Fruit fly (Drosophila melanogaster) whole organism, wandering third instar larva: ENCODE results near the gene Sugb.

ENCODE experiments used
- Abd-B ChIP-seq: fragments of >200 bp; optimal IDR thresholded peaks from 2 replicates; lab custom pipeline; 2017; ENCODE audit warnings: missing biosample characterization, missing genetic modification characterization
- CG32264 ChIP-seq: fragments of 200-800 bp; sonication (Bioruptor generic); optimal IDR thresholded peaks from 2 replicates; lab custom pipeline; 2016; ENCODE audit warnings: missing biosample characterization, missing genetic modification characterization
- CG9705 ChIP-seq: fragments of 200-800 bp; sonication (Bioruptor generic); optimal IDR thresholded peaks from 2 replicates; lab custom pipeline; 2018; ENCODE audit warnings: missing biosample characterization, mild to moderate bottlenecking, missing genetic modification characterization
- CrebA ChIP-seq: fragments of 200-800 bp; sonication (Bioruptor generic); optimal IDR thresholded peaks from 2 replicates; lab custom pipeline; 2016; ENCODE audit warnings: missing biosample characterization, mild to moderate bottlenecking, missing genetic modification characterization, borderline replicate concordance
- Dfd ChIP-seq: fragments of >200 bp; optimal IDR thresholded peaks from 2 replicates; lab custom pipeline; 2017; ENCODE audit warnings: missing biosample characterization, missing genetic modification characterization
- Dif ChIP-seq: fragments of 200-275, 200-300 bp; sonication (Bioruptor generic); optimal IDR thresholded peaks from 2 replicates; lab custom pipeline; 2018; ENCODE audit warnings: missing biosample characterization, missing genetic modification characterization; ENCODE audit not compliant: partially characterized antibody
- GATAd ChIP-seq: sonication (Bioruptor generic); optimal IDR thresholded peaks from 2 replicates; lab custom pipeline; 2016; ENCODE audit warnings: missing biosample characterization, missing genetic modification characterization
- HLH106 ChIP-seq: fragments of 200-800 bp; optimal IDR thresholded peaks from 3 replicates; lab custom pipeline; 2019; ENCODE audit warnings: missing biosample characterization, mild to moderate bottlenecking, missing genetic modification characterization, moderate library complexity
- Hnf4 ChIP-seq: fragments of 200-800 bp; sonication (Bioruptor generic); optimal IDR thresholded peaks from 2 replicates; lab custom pipeline; 2016; ENCODE audit warnings: missing biosample characterization, mild to moderate bottlenecking, missing genetic modification characterization
- Hr78 ChIP-seq: fragments of >200 bp; optimal IDR thresholded peaks from 2 replicates; lab custom pipeline; 2017; ENCODE audit warnings: missing biosample characterization, missing genetic modification characterization
- Hr83 ChIP-seq: fragments of 200-300 bp; sonication (Bioruptor generic); optimal IDR thresholded peaks from 2 replicates; lab custom pipeline; 2016; ENCODE audit warnings: missing biosample characterization, mild to moderate bottlenecking, missing genetic modification characterization, moderate library complexity; ENCODE audit not compliant: poor library complexity, severe bottlenecking
- Jra ChIP-seq: sonication (Bioruptor generic); optimal IDR thresholded peaks from 2 replicates; lab custom pipeline; 2016; ENCODE audit warnings: missing biosample characterization, missing genetic modification characterization
- Mio ChIP-seq: sonication (Bioruptor generic); optimal IDR thresholded peaks from 2 replicates; lab custom pipeline; 2016; ENCODE audit warnings: missing biosample characterization, missing genetic modification characterization
- Myc ChIP-seq: fragments of >200 bp; optimal IDR thresholded peaks from 2 replicates; lab custom pipeline; 2017
- N ChIP-seq: fragments of >200 bp; optimal IDR thresholded peaks from 2 replicates; lab custom pipeline; 2018; ENCODE audit warnings: missing biosample characterization, missing external identifiers, missing genetic modification characterization
- OdsH ChIP-seq: fragments of 200-800 bp; sonication (Bioruptor generic); optimal IDR thresholded peaks from 2 replicates; lab custom pipeline; 2016; ENCODE audit warnings: missing biosample characterization, mild to moderate bottlenecking, missing genetic modification characterization
- Rel ChIP-seq, 2 experiments: fragments of 200-800 bp; sonication (Bioruptor generic) in 1 of 2; optimal IDR thresholded peaks; 2 replicates in 1 of 2; 3 replicates in 1 of 2; lab custom pipeline; 2016 to 2019; ENCODE audit warnings: mild to moderate bottlenecking in 2 of 2, missing biosample characterization in 2 of 2, missing genetic modification characterization in 2 of 2, moderate library complexity in 1 of 2
- Sp1 ChIP-seq: fragments of 200-800 bp; sonication (Bioruptor generic); optimal IDR thresholded peaks from 3 replicates; lab custom pipeline; 2019; ENCODE audit warnings: missing biosample characterization, mild to moderate bottlenecking, missing genetic modification characterization, moderate library complexity
- Vsx2 ChIP-seq: fragments of 200-300, 225-300 bp; sonication (Bioruptor generic); optimal IDR thresholded peaks from 2 replicates; lab custom pipeline; 2018; ENCODE audit warnings: missing biosample characterization, missing genetic modification characterization; ENCODE audit not compliant: partially characterized antibody
- br ChIP-seq: fragments of 200-800 bp; sonication (Bioruptor generic); optimal IDR thresholded peaks from 2 replicates; lab custom pipeline; 2016; ENCODE audit warnings: missing biosample characterization, missing genetic modification characterization
- brk ChIP-seq: fragments of 200-800 bp; sonication (Bioruptor generic); optimal IDR thresholded peaks from 2 replicates; lab custom pipeline; 2016; ENCODE audit warnings: missing biosample characterization, mild to moderate bottlenecking, missing genetic modification characterization
- dl ChIP-seq, 2 experiments: fragments of 175-275, 200-275 bp in 1 of 2; fragments of 200-275 bp in 1 of 2; sonication (Bioruptor generic); optimal IDR thresholded peaks; lab custom pipeline; 2018; ENCODE audit warnings: mild to moderate bottlenecking in 2 of 2, missing biosample characterization in 2 of 2, missing genetic modification characterization in 2 of 2, moderate library complexity in 2 of 2; ENCODE audit not compliant: partially characterized antibody in 2 of 2, insufficient read depth in 1 of 2
- dmrt93B ChIP-seq: fragments of 200-800 bp; sonication (Bioruptor generic); optimal IDR thresholded peaks from 2 replicates; lab custom pipeline; 2018; ENCODE audit warnings: missing biosample characterization, mild to moderate bottlenecking, missing genetic modification characterization
- dsf ChIP-seq: sonication (Bioruptor generic); optimal IDR thresholded peaks from 2 replicates; lab custom pipeline; 2016; ENCODE audit warnings: missing biosample characterization, missing genetic modification characterization, borderline replicate concordance
- ey ChIP-seq: fragments of 200-800 bp; sonication (Bioruptor generic); optimal IDR thresholded peaks from 2 replicates; lab custom pipeline; 2016; ENCODE audit warnings: missing biosample characterization, missing genetic modification characterization
- foxo ChIP-seq, 2 experiments: fragments of 200-800 bp; sonication (Bioruptor generic); optimal IDR thresholded peaks; 2 replicates in 1 of 2; 3 replicates in 1 of 2; lab custom pipeline; 2016 to 2017; ENCODE audit warnings: missing biosample characterization in 2 of 2, missing genetic modification characterization in 2 of 2
- fru ChIP-seq: fragments of 200-800 bp; sonication (Bioruptor generic); optimal IDR thresholded peaks from 3 replicates; lab custom pipeline; 2016; ENCODE audit warnings: missing biosample characterization, mild to moderate bottlenecking, missing genetic modification characterization
- h ChIP-seq: fragments of 200-800 bp; sonication (Bioruptor generic); optimal IDR thresholded peaks from 3 replicates; lab custom pipeline; 2016; ENCODE audit warnings: missing biosample characterization, mild to moderate bottlenecking, missing genetic modification characterization
- jim ChIP-seq: fragments of 175-275, 200-325 bp; sonication (Bioruptor generic); optimal IDR thresholded peaks from 2 replicates; lab custom pipeline; 2016; ENCODE audit warnings: missing biosample characterization, mild to moderate bottlenecking, missing genetic modification characterization
- lola ChIP-seq: fragments of >200 bp; optimal IDR thresholded peaks from 2 replicates; lab custom pipeline; 2017; ENCODE audit warnings: missing biosample characterization, missing genetic modification characterization
- pan ChIP-seq: fragments of >200 bp; optimal IDR thresholded peaks from 2 replicates; lab custom pipeline; 2017
- psq ChIP-seq: fragments of 200-800 bp; sonication (Bioruptor generic); optimal IDR thresholded peaks from 3 replicates; lab custom pipeline; 2017; ENCODE audit warnings: missing biosample characterization, mild to moderate bottlenecking, missing genetic modification characterization, moderate library complexity
- rgr ChIP-seq: fragments of 200-800 bp; sonication (Bioruptor generic); optimal IDR thresholded peaks from 3 replicates; lab custom pipeline; 2016; ENCODE audit warnings: missing biosample characterization, mild to moderate bottlenecking, missing genetic modification characterization
- sage ChIP-seq: fragments of 200-800 bp; sonication (Bioruptor generic); optimal IDR thresholded peaks from 2 replicates; lab custom pipeline; 2016; ENCODE audit warnings: missing biosample characterization, mild to moderate bottlenecking, missing genetic modification characterization
- sv ChIP-seq: fragments of 200-800 bp; sonication (Bioruptor generic); optimal IDR thresholded peaks from 3 replicates; lab custom pipeline; 2016; ENCODE audit warnings: missing biosample characterization, missing genetic modification characterization
- tai ChIP-seq: sonication (Bioruptor generic); optimal IDR thresholded peaks from 2 replicates; lab custom pipeline; 2016; ENCODE audit warnings: missing biosample characterization, missing genetic modification characterization
- usp ChIP-seq: fragments of >200 bp; optimal IDR thresholded peaks from 2 replicates; lab custom pipeline; 2017; ENCODE audit warnings: missing biosample characterization, missing genetic modification characterization
- woc ChIP-seq: sonication (Bioruptor generic); optimal IDR thresholded peaks from 2 replicates; lab custom pipeline; 2016; ENCODE audit warnings: missing biosample characterization, mild to moderate bottlenecking, missing genetic modification characterization

Gene Sugb

dm6 chr3L:11707978-11708632 is 24.3 kb downstream of the Sugb start, which contains the start of gene CG11658:
TSS of gene CG11658 (minus strand) at chr3L:11708553.
- no peak for TF ChIP-seq GATAd
- TF ChIP-seq dsf: no peak
- no peak for TF ChIP-seq tai
- no peak for TF ChIP-seq woc (GFP tag; lab: Kevin White, UChicago)
- no peak for TF ChIP-seq Hnf4
- TF ChIP-seq N (GFP tag; lab: Kevin White, UChicago): no peak
- TF ChIP-seq Vsx2 (GFP tag; lab: Kevin White, UChicago): no peak
- no peak for TF ChIP-seq br (GFP tag; lab: Kevin White, UChicago)
- TF ChIP-seq CG32264: no peak
- no peak for TF ChIP-seq fru (GFP tag; lab: Kevin White, UChicago)
- no peak for TF ChIP-seq HLH106 (tag; lab: Kevin White, UChicago)
- no peak for TF ChIP-seq dmrt93B (GFP tag; lab: Kevin White, UChicago)
- no peak for TF ChIP-seq usp
- no peak for TF ChIP-seq rgr
- TF ChIP-seq sv (GFP tag; lab: Kevin White, UChicago): no peak
- TF ChIP-seq brk (GFP tag; lab: Kevin White, UChicago): no peak
- no peak for TF ChIP-seq Dfd (GFP tag; lab: Kevin White, UChicago)
- TF ChIP-seq pan (lab: Kevin White, UChicago): no peak
- no peak for TF ChIP-seq h (GFP tag; lab: Kevin White, UChicago)
- no peak for TF ChIP-seq Rel (GFP tag; optimal IDR thresholded peaks at IDR 0.05; lab: Kevin White, UChicago)
- TF ChIP-seq Rel (tag; optimal IDR thresholded peaks at IDR 0.05; lab: Kevin White, UChicago): peak; percentile 61
- TF ChIP-seq Hr83 (GFP tag; lab: Kevin White, UChicago): peak; percentile 63
- TF ChIP-seq Mio (GFP tag; lab: Kevin White, UChicago): no peak
- no peak for TF ChIP-seq foxo (GFP tag; optimal IDR thresholded peaks at IDR 0.05; lab: Kevin White, UChicago)
- no peak for TF ChIP-seq CG9705 (GFP tag; lab: Kevin White, UChicago)
- no peak for TF ChIP-seq Sp1 (GFP tag; lab: Kevin White, UChicago)
- TF ChIP-seq Abd-B: no peak
- peak; percentile 5 for TF ChIP-seq Myc (lab: Kevin White, UChicago)
- no peak for TF ChIP-seq Hr78 (GFP tag; lab: Kevin White, UChicago)
- TF ChIP-seq CrebA (GFP tag; lab: Kevin White, UChicago): no peak
- TF ChIP-seq Jra: peak; percentile 15
- TF ChIP-seq dl (GFP tag; optimal IDR thresholded peaks at IDR 0.05; lab: Kevin White, UChicago; ENCODE audit: insufficient read depth in 1 of 2, partially characterized antibody in 2 of 2): peak; percentile 26 to 50
- TF ChIP-seq lola: no peak
- TF ChIP-seq sage (GFP tag; lab: Kevin White, UChicago): no peak
- TF ChIP-seq Dif (GFP tag; lab: Kevin White, UChicago): peak; percentile 32
- TF ChIP-seq OdsH (GFP tag; lab: Kevin White, UChicago): no peak
- TF ChIP-seq ey: no peak
- TF ChIP-seq jim (GFP tag; lab: Kevin White, UChicago): no peak
- peak; percentile 57 for TF ChIP-seq psq (GFP tag; lab: Kevin White, UChicago)

dm6 chr3L:11708633-11709116 is 24.9 kb downstream of the Sugb start, which contains the start of the genes Ccdc56 and mtTFB1:
TSS of gene Ccdc56 (plus strand) at chr3L:11708979.
TSS of gene mtTFB1 (plus strand) at chr3L:11708979.
- no peak for TF ChIP-seq ey
- TF ChIP-seq tai: no peak
- no peak for TF ChIP-seq woc (GFP tag; lab: Kevin White, UChicago)
- no peak for TF ChIP-seq Myc (lab: Kevin White, UChicago)
- TF ChIP-seq foxo (GFP tag; optimal IDR thresholded peaks at IDR 0.05; lab: Kevin White, UChicago): peak in 1 of 2 experiments; percentile 7
- TF ChIP-seq brk (GFP tag; lab: Kevin White, UChicago): no peak
- peak; percentile 3 for TF ChIP-seq Hnf4
- no peak for TF ChIP-seq Dif (GFP tag; lab: Kevin White, UChicago)
- no peak for TF ChIP-seq br (GFP tag; lab: Kevin White, UChicago)
- TF ChIP-seq Vsx2 (GFP tag; lab: Kevin White, UChicago): no peak
- no peak for TF ChIP-seq OdsH (GFP tag; lab: Kevin White, UChicago)
- no peak for TF ChIP-seq Sp1 (GFP tag; lab: Kevin White, UChicago)
- no peak for TF ChIP-seq CrebA (GFP tag; lab: Kevin White, UChicago)
- no peak for TF ChIP-seq rgr
- no peak for TF ChIP-seq jim (GFP tag; lab: Kevin White, UChicago)
- TF ChIP-seq dmrt93B (GFP tag; lab: Kevin White, UChicago): no peak
- TF ChIP-seq GATAd: no peak
- TF ChIP-seq Abd-B: no peak
- TF ChIP-seq h (GFP tag; lab: Kevin White, UChicago): peak; percentile 55
- TF ChIP-seq, all 38 proteins: peak for 3
